Worm (Caenorhabditis elegans) whole organism, L3 larva: ENCODE results near the gene arx-4.

Experiments
- ZK546.5 ChIP-seq: sonication (generic microtip); optimal IDR thresholded peaks from 2 replicates; lab custom pipeline; 2017; ENCODE audit warnings: missing biosample characterization, missing genetic modification characterization
- aly-2 ChIP-seq: fragments of 150-350 bp; optimal IDR thresholded peaks from 2 replicates; lab custom pipeline; 2014; ENCODE audit warnings: missing biosample characterization, missing genetic modification characterization
- ama-1 ChIP-seq: fragments of 150-350 bp; optimal IDR thresholded peaks from 2 replicates; lab custom pipeline; 2018
- ceh-16 ChIP-seq: sonication (generic microtip); optimal IDR thresholded peaks from 2 replicates; lab custom pipeline; 2017; ENCODE audit warnings: missing biosample characterization, missing genetic modification characterization
- ceh-28 ChIP-seq: fragments of 150-350 bp; optimal IDR thresholded peaks from 2 replicates; lab custom pipeline; 2014; ENCODE audit warnings: missing biosample characterization, missing genetic modification reagents, missing genetic modification characterization
- ceh-82 ChIP-seq: fragments of 150-350 bp; optimal IDR thresholded peaks from 2 replicates; lab custom pipeline; 2014; ENCODE audit warnings: missing biosample characterization, missing genetic modification characterization
- ceh-9 ChIP-seq: sonication (generic microtip); optimal IDR thresholded peaks from 2 replicates; lab custom pipeline; 2018; ENCODE audit warnings: missing biosample characterization, missing genetic modification characterization
- daf-12 ChIP-seq: fragments of 150-350 bp; optimal IDR thresholded peaks from 2 replicates; lab custom pipeline; 2014; ENCODE audit warnings: missing biosample characterization, missing genetic modification reagents, missing genetic modification characterization
- egl-27 ChIP-seq: sonication (generic microtip); optimal IDR thresholded peaks from 4 replicates; lab custom pipeline; 2017; ENCODE audit warnings: missing biosample characterization, missing genetic modification reagents, missing genetic modification characterization
- egl-5 ChIP-seq: fragments of 150-350 bp; optimal IDR thresholded peaks from 2 replicates; lab custom pipeline; 2017; ENCODE audit warnings: missing biosample characterization, missing genetic modification reagents, missing genetic modification characterization, inconsistent platforms
- elt-1 ChIP-seq: fragments of 150-350 bp; optimal IDR thresholded peaks from 2 replicates; lab custom pipeline; 2014; ENCODE audit warnings: missing biosample characterization, missing genetic modification characterization
- elt-2 ChIP-seq: sonication (generic microtip); optimal IDR thresholded peaks from 2 replicates; lab custom pipeline; 2016; ENCODE audit warnings: missing genetic modification reagents, mild to moderate bottlenecking, missing genetic modification characterization, missing compliant biosample characterization
- elt-3 ChIP-seq, 3 experiments: fragments of 150-350 bp in 1 of 3; sonication (generic microtip) in 2 of 3; optimal IDR thresholded peaks; 2 replicates in 2 of 3; 4 replicates in 1 of 3; lab custom pipeline; 2014 to 2017; ENCODE audit warnings: missing biosample characterization in 3 of 3, missing genetic modification characterization in 3 of 3
- eor-1 ChIP-seq, 2 experiments: fragments of 150-350 bp; optimal IDR thresholded peaks; 2 replicates each; lab custom pipeline; 2014 to 2018; ENCODE audit warnings: missing biosample characterization in 2 of 2, missing genetic modification characterization in 2 of 2
- fkh-10 ChIP-seq: sonication (generic microtip); optimal IDR thresholded peaks from 2 replicates; lab custom pipeline; 2017; ENCODE audit warnings: missing biosample characterization, missing genetic modification reagents, missing genetic modification characterization
- fkh-2 ChIP-seq: fragments of 150-350 bp; optimal IDR thresholded peaks from 2 replicates; lab custom pipeline; 2014; ENCODE audit warnings: missing biosample characterization, missing genetic modification reagents, missing genetic modification characterization
- fos-1 ChIP-seq: fragments of 150-350 bp; optimal IDR thresholded peaks from 2 replicates; lab custom pipeline; 2014; ENCODE audit warnings: missing biosample characterization, missing genetic modification characterization
- hmg-11 ChIP-seq: sonication (generic microtip); optimal IDR thresholded peaks from 2 replicates; lab custom pipeline; 2016; ENCODE audit warnings: missing genetic modification characterization, missing compliant biosample characterization
- jun-1 ChIP-seq: fragments of 150-350 bp; optimal IDR thresholded peaks from 2 replicates; lab custom pipeline; 2014; ENCODE audit warnings: missing biosample characterization, missing genetic modification reagents, missing genetic modification characterization
- lin-15B ChIP-seq: fragments of 150-350 bp; optimal IDR thresholded peaks from 2 replicates; lab custom pipeline; 2014; ENCODE audit warnings: missing biosample characterization, missing genetic modification characterization
- lin-39 ChIP-seq: fragments of 150-350 bp; optimal IDR thresholded peaks from 2 replicates; lab custom pipeline; 2018; ENCODE audit warnings: missing biosample characterization, missing genetic modification reagents, missing genetic modification characterization
- lsy-12 ChIP-seq: sonication (generic microtip); optimal IDR thresholded peaks from 2 replicates; lab custom pipeline; 2016; ENCODE audit warnings: mild to moderate bottlenecking, missing genetic modification characterization, missing compliant biosample characterization
- mdl-1 ChIP-seq: fragments of 150-350 bp; optimal IDR thresholded peaks from 2 replicates; lab custom pipeline; 2014; ENCODE audit warnings: missing biosample characterization, missing genetic modification characterization
- mml-1 ChIP-seq: fragments of 150-350 bp; sonication (generic microtip); optimal IDR thresholded peaks from 3 replicates; lab custom pipeline; 2014; ENCODE audit warnings: missing biosample characterization, missing genetic modification characterization
- nfya-1 ChIP-seq: sonication (generic microtip); optimal IDR thresholded peaks from 2 replicates; lab custom pipeline; 2017; ENCODE audit warnings: missing genetic modification characterization, mild to moderate bottlenecking, missing compliant biosample characterization, antibody characterized with exemption, moderate library complexity; ENCODE audit not compliant: insufficient read depth
- nhr-11 ChIP-seq: fragments of 150-350 bp; optimal IDR thresholded peaks from 2 replicates; lab custom pipeline; 2014; ENCODE audit warnings: missing biosample characterization, missing genetic modification characterization
- nhr-12 ChIP-seq: fragments of 150-350 bp; optimal IDR thresholded peaks from 2 replicates; lab custom pipeline; 2014; ENCODE audit warnings: missing biosample characterization, missing genetic modification characterization
- nhr-23 ChIP-seq: fragments of 150-350 bp; optimal IDR thresholded peaks from 2 replicates; lab custom pipeline; 2014; ENCODE audit warnings: missing biosample characterization, missing genetic modification reagents, missing genetic modification characterization
- nhr-237 ChIP-seq: fragments of 150-350 bp; optimal IDR thresholded peaks from 2 replicates; lab custom pipeline; 2014; ENCODE audit warnings: missing biosample characterization, missing genetic modification characterization
- nhr-25 ChIP-seq: sonication (generic microtip); optimal IDR thresholded peaks from 2 replicates; lab custom pipeline; 2017; ENCODE audit warnings: missing biosample characterization, missing genetic modification characterization
- nhr-28 ChIP-seq: fragments of 150-350 bp; optimal IDR thresholded peaks from 2 replicates; lab custom pipeline; 2014; ENCODE audit warnings: missing biosample characterization, missing genetic modification characterization
- nhr-43 ChIP-seq: sonication (generic microtip); optimal IDR thresholded peaks from 2 replicates; lab custom pipeline; 2016; ENCODE audit warnings: mild to moderate bottlenecking, missing genetic modification characterization, missing compliant biosample characterization; ENCODE audit not compliant: poor library complexity, severe bottlenecking
- nhr-67 ChIP-seq: fragments of 150-350 bp; optimal IDR thresholded peaks from 2 replicates; lab custom pipeline; 2014; ENCODE audit warnings: missing biosample characterization, missing genetic modification characterization
- nhr-77 ChIP-seq: fragments of 150-350 bp; optimal IDR thresholded peaks from 2 replicates; lab custom pipeline; 2014; ENCODE audit warnings: missing biosample characterization, missing genetic modification characterization
- pha-4 ChIP-seq: fragments of 150-350 bp; optimal IDR thresholded peaks from 2 replicates; lab custom pipeline; 2014; ENCODE audit warnings: missing biosample characterization, missing genetic modification reagents, missing genetic modification characterization
- pqm-1 ChIP-seq: fragments of 150-350 bp; optimal IDR thresholded peaks from 2 replicates; lab custom pipeline; 2017; ENCODE audit warnings: missing biosample characterization, missing genetic modification characterization, inconsistent platforms
- sea-2 ChIP-seq: fragments of 150-350 bp; sonication (generic microtip); optimal IDR thresholded peaks from 4 replicates; lab custom pipeline; 2014; ENCODE audit warnings: missing biosample characterization, missing genetic modification reagents, missing genetic modification characterization
- skn-1 ChIP-seq: fragments of 150-350 bp; optimal IDR thresholded peaks from 2 replicates; lab custom pipeline; 2014; ENCODE audit warnings: missing biosample characterization, missing genetic modification characterization
- snpc-4 ChIP-seq: fragments of 150-350 bp; optimal IDR thresholded peaks from 2 replicates; lab custom pipeline; 2014; ENCODE audit warnings: missing biosample characterization, missing genetic modification characterization
- tbx-2 ChIP-seq: sonication (generic microtip); optimal IDR thresholded peaks from 2 replicates; lab custom pipeline; 2016; ENCODE audit warnings: mild to moderate bottlenecking, missing genetic modification characterization, missing compliant biosample characterization
- unc-39 ChIP-seq: sonication (generic microtip); optimal IDR thresholded peaks from 4 replicates; lab custom pipeline; 2017; ENCODE audit warnings: missing biosample characterization, missing genetic modification characterization
- unc-62 ChIP-seq: fragments of 150-350 bp; sonication (generic microtip); optimal IDR thresholded peaks from 4 replicates; lab custom pipeline; 2014; ENCODE audit warnings: missing biosample characterization, missing genetic modification reagents, missing genetic modification characterization
- zag-1 ChIP-seq: fragments of 150-350 bp; optimal IDR thresholded peaks from 2 replicates; lab custom pipeline; 2014; ENCODE audit warnings: missing biosample characterization, missing genetic modification characterization
- ztf-11 ChIP-seq: fragments of 150-350 bp; optimal IDR thresholded peaks from 2 replicates; lab custom pipeline; 2014; ENCODE audit warnings: missing biosample characterization, missing genetic modification characterization
- ztf-4 ChIP-seq: fragments of 150-350 bp; optimal IDR thresholded peaks from 2 replicates; lab custom pipeline; 2014; ENCODE audit warnings: missing biosample characterization, missing genetic modification characterization

The arx-4 gene

ce11 chrIII:839491-839890 lies 22.6 kb upstream of the arx-4 start, which contains the start of gene dos-3:
Gene dos-3, minus strand, starts transcription at chrIII:839591.
- TF ChIP-seq unc-62 (GFP tag; lab: Kevin White, UChicago) (no peak), hmg-11 (tag; lab: Kevin White, UChicago) (no peak), mml-1 (tag; lab: Kevin White, UChicago) (no peak), zag-1 (tag; lab: Kevin White, UChicago) (no peak), nhr-43 (no peak), fos-1 (tag; lab: Kevin White, UChicago) (no peak), ceh-9 (tag; lab: Kevin White, UChicago) (no peak), elt-2 (no peak), nhr-67 (no peak)
- TF ChIP-seq, all 47 proteins: peak for 0

- TF ChIP-seq eor-1 (tag; optimal IDR thresholded peaks at IDR 0.05; lab: Kevin White, UChicago) (no peak), fkh-2 (tag; lab: Kevin White, UChicago) (no peak)
Measured at ce11 chrIII:841177-841576, 20.9 kb upstream of the arx-4 start, which contains the start of gene K02F3.9. Gene K02F3.9, minus strand, starts transcription at chrIII:841366.

ce11 chrIII:842630-843029 lies 19.5 kb upstream of the arx-4 start, which contains the start of gene far-8:
Gene far-8, plus strand, starts transcription at chrIII:842930.
- no peak for TF ChIP-seq fkh-10 (GFP tag; lab: Kevin White, UChicago)
- no peak for TF ChIP-seq eor-1 (tag; optimal IDR thresholded peaks at IDR 0.05; lab: Kevin White, UChicago)
- no peak for TF ChIP-seq unc-39 (tag; lab: Kevin White, UChicago)
- no peak for TF ChIP-seq aly-2 (tag; lab: Kevin White, UChicago)
- TF ChIP-seq ceh-82, result no peak
- TF ChIP-seq lin-39 (tag; lab: Kevin White, UChicago), result no peak
- no peak for TF ChIP-seq nhr-28 (tag; lab: Kevin White, UChicago)
- no peak for TF ChIP-seq ama-1 (lab: Kevin White, UChicago)
- TF ChIP-seq nhr-11 (tag; lab: Kevin White, UChicago), result no peak
- no peak for TF ChIP-seq ceh-9 (tag; lab: Kevin White, UChicago)
- no peak for TF ChIP-seq tbx-2
- TF ChIP-seq ztf-4 (tag; lab: Kevin White, UChicago), result no peak
- TF ChIP-seq mdl-1 (tag; lab: Kevin White, UChicago), result no peak
- no peak for TF ChIP-seq hmg-11 (tag; lab: Kevin White, UChicago)
- TF ChIP-seq elt-2, result no peak
- TF ChIP-seq sea-2 (GFP tag; lab: Kevin White, UChicago), result no peak
- TF ChIP-seq ztf-11 (tag; lab: Kevin White, UChicago), result no peak
- no peak for TF ChIP-seq pha-4 (tag; lab: Kevin White, UChicago)
- TF ChIP-seq fkh-2 (tag; lab: Kevin White, UChicago), result no peak

ce11 chrIII:843999-844398 lies 18.1 kb upstream of the arx-4 start:
- TF ChIP-seq egl-5 (tag; lab: Kevin White, UChicago) (no peak), ztf-11 (tag; lab: Kevin White, UChicago) (no peak), egl-27 (no peak), nhr-77 (no peak), fkh-10 (GFP tag; lab: Kevin White, UChicago) (no peak), aly-2 (tag; lab: Kevin White, UChicago) (no peak), ceh-9 (tag; lab: Kevin White, UChicago) (no peak), mml-1 (tag; lab: Kevin White, UChicago) (peak; percentile 88), lin-15B (tag; lab: Kevin White, UChicago) (peak; percentile 27), daf-12 (tag; lab: Kevin White, UChicago) (no peak), fos-1 (tag; lab: Kevin White, UChicago) (no peak), nhr-12 (tag; lab: Kevin White, UChicago) (no peak), hmg-11 (tag; lab: Kevin White, UChicago) (no peak), nhr-237 (tag; lab: Kevin White, UChicago) (no peak), lsy-12 (tag; lab: Kevin White, UChicago) (no peak), ceh-16 (tag; lab: Kevin White, UChicago) (no peak), fkh-2 (tag; lab: Kevin White, UChicago) (no peak), ceh-28 (tag; lab: Kevin White, UChicago) (no peak), elt-3 (tag; optimal IDR thresholded peaks at IDR 0.05; lab: Kevin White, UChicago) (no peak), snpc-4 (peak; percentile 24), elt-1 (tag; lab: Kevin White, UChicago) (no peak), sea-2 (GFP tag; lab: Kevin White, UChicago) (no peak), nhr-23 (no peak), nhr-67 (no peak), mdl-1 (tag; lab: Kevin White, UChicago) (no peak), nhr-11 (tag; lab: Kevin White, UChicago) (no peak), zag-1 (tag; lab: Kevin White, UChicago) (no peak), jun-1 (tag; lab: Kevin White, UChicago) (no peak), pqm-1 (peak; percentile 37), unc-62 (GFP tag; lab: Kevin White, UChicago) (no peak), elt-2 (peak; percentile 16), tbx-2 (no peak), ZK546.5 (tag; lab: Kevin White, UChicago) (no peak), skn-1 (tag; lab: Kevin White, UChicago) (no peak), ztf-4 (tag; lab: Kevin White, UChicago) (no peak), lin-39 (tag; lab: Kevin White, UChicago) (no peak), nfya-1 (tag; lab: Kevin White, UChicago) (peak; percentile 57), pha-4 (tag; lab: Kevin White, UChicago) (peak; percentile 62), nhr-25 (tag; lab: Kevin White, UChicago) (no peak)
